Worm (Caenorhabditis elegans): ENCODE measurements around the gene ced-4.
A peak's percentile ranks its signal among the peaks of the same experiment; 100 is the strongest.

The ced-4 gene

DNA sequence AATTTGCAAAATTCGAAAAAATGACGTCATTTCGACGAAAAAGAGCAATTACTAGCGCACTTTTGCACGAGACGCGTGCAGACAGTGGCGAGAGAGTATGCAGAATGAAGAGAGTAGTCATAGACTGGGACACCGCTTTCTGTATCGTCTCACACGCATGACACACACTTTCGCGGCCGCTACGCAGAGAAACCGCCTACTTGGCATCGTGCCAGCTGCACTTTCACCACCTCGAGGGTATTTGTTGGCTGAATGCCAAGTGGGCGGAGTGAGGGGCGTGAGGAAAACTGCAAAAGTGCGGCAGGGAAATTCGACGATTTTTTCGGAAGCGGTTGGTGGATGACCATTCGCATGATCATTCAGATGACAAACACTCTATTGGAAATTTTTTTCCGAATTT is 47.6 kb downstream of the ced-4 start (continued):
- TF ChIP-seq unc-39 (tag; optimal IDR thresholded peaks at IDR 0.05): peak; percentile 47
- TF ChIP-seq nhr-28 (tag; optimal IDR thresholded peaks at IDR 0.05): no peak
- TF ChIP-seq zip-8 (tag; optimal IDR thresholded peaks at IDR 0.05): peak; percentile 42
- TF ChIP-seq ceh-43 (GFP tag; optimal IDR thresholded peaks at IDR 0.05): peak; percentile 52
- peak; percentile 69 for TF ChIP-seq elt-3 (tag; optimal IDR thresholded peaks at IDR 0.05)
- peak; percentile 95 for TF ChIP-seq unc-62 (GFP tag; optimal IDR thresholded peaks at IDR 0.05)

DNA sequence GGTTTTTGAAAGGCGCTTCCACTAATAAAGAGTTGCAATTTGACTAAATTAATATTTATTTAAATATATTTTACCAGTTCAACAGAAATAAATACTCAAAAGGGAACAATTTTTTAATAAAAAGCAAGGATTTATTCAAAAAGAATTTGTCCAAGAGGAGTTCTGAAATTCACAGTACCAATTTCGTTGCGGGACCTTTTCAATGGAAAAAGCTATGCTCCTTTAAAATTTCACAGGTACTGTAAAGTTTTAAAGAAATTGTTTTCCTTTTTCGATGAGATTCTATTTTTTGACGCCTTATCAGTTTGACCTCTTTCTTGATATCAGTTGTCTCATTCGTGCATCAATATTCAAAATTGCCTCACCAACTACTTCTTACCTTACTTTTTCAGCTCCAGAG is 48.1 kb downstream of the ced-4 start, which contains the start of gene tag-340:
tag-340 (plus strand) TSS at position 249 of the 400 bp plus-strand sequence.
- TF ChIP-seq mab-5 (tag; optimal IDR thresholded peaks at IDR 0.05) (no peak), lsy-2 (tag; optimal IDR thresholded peaks at IDR 0.05) (no peak), nhr-28 (tag; optimal IDR thresholded peaks at IDR 0.05) (no peak), ceh-39 (tag; optimal IDR thresholded peaks at IDR 0.05) (no peak), ham-2 (GFP tag; optimal IDR thresholded peaks at IDR 0.05) (no peak), nhr-2 (tag; optimal IDR thresholded peaks at IDR 0.05) (no peak), M03D4.4 (tag; optimal IDR thresholded peaks at IDR 0.05) (no peak), mep-1 (tag; optimal IDR thresholded peaks at IDR 0.05) (no peak), mls-2 (tag; optimal IDR thresholded peaks at IDR 0.05) (no peak)

ce11 chrIII:4903784-4904183 is 51.7 kb downstream of the ced-4 start, which contains the start of gene kbp-2:
kbp-2 (minus strand) TSS chrIII:4903884.
- no peak for TF ChIP-seq zip-8 (tag; optimal IDR thresholded peaks at IDR 0.05)
- TF ChIP-seq lin-13 (tag; optimal IDR thresholded peaks at IDR 0.05): no peak
- no peak for TF ChIP-seq nhr-12 (tag; optimal IDR thresholded peaks at IDR 0.05)
- no peak for TF ChIP-seq mab-5 (tag; optimal IDR thresholded peaks at IDR 0.05)
- TF ChIP-seq ceh-43 (GFP tag; optimal IDR thresholded peaks at IDR 0.05): no peak
- TF ChIP-seq unc-120 (tag; optimal IDR thresholded peaks at IDR 0.05; ENCODE audit: poor library complexity, severe bottlenecking): no peak
- no peak for TF ChIP-seq ztf-11 (tag; optimal IDR thresholded peaks at IDR 0.05)
- TF ChIP-seq unc-62 (GFP tag; optimal IDR thresholded peaks at IDR 0.05): no peak
- TF ChIP-seq blmp-1 (tag; optimal IDR thresholded peaks at IDR 0.05): no peak
- no peak for TF ChIP-seq sem-2 (GFP tag; optimal IDR thresholded peaks at IDR 0.05)
- no peak for TF ChIP-seq ceh-83 (GFP tag; optimal IDR thresholded peaks at IDR 0.05)
- TF ChIP-seq nhr-28 (tag; optimal IDR thresholded peaks at IDR 0.05): no peak
- TF ChIP-seq snpc-4 (tag; optimal IDR thresholded peaks at IDR 0.05): no peak
- no peak for TF ChIP-seq nhr-237 (tag; optimal IDR thresholded peaks at IDR 0.05)
- TF ChIP-seq tbx-8 (GFP tag; optimal IDR thresholded peaks at IDR 0.05): no peak
- no peak for TF ChIP-seq sptf-1 (tag; optimal IDR thresholded peaks at IDR 0.05)
